Worm (Caenorhabditis elegans): ENCODE results near the gene K09C8.8.

ce11 chrX:11008052-11008451 is 37.3 kb downstream of the K09C8.8 start, which contains the start of gene del-5:
- TF ChIP-seq dmd-6 (GFP tag; IDR thresholded peaks at IDR 0.05): peak; percentile 78
- TF ChIP-seq mep-1 (tag; optimal IDR thresholded peaks at IDR 0.05): no peak
- no peak for TF ChIP-seq F49E8.2 (tag; optimal IDR thresholded peaks at IDR 0.05; ENCODE audit: borderline replicate concordance)
- TF ChIP-seq hmg-1.1 (GFP tag; IDR thresholded peaks at IDR 0.05): no peak
- TF ChIP-seq ztf-11 (tag; optimal IDR thresholded peaks at IDR 0.05): no peak
- no peak for TF ChIP-seq Y48G9A.11 (GFP tag; IDR thresholded peaks at IDR 0.05)
- TF ChIP-seq pha-4 (GFP tag; IDR thresholded peaks at IDR 0.05): no peak
- no peak for TF ChIP-seq pha-4 (tag; optimal IDR thresholded peaks at IDR 0.05)
- TF ChIP-seq daf-19 (GFP tag; conservative IDR thresholded peaks at IDR 0.05): no peak
- no peak for TF ChIP-seq nhr-237 (tag; optimal IDR thresholded peaks at IDR 0.05)
- TF ChIP-seq dve-1 (tag; optimal IDR thresholded peaks at IDR 0.05; ENCODE audit: insufficient read depth): peak; percentile 70
- TF ChIP-seq unc-130 (GFP tag; optimal IDR thresholded peaks at IDR 0.05): no peak
- TF ChIP-seq ama-1 (optimal IDR thresholded peaks at IDR 0.05): no peak
- no peak for TF ChIP-seq R02D3.7 (tag; optimal IDR thresholded peaks at IDR 0.05)
